Worm (Caenorhabditis elegans) whole organism, L4 larva: ENCODE results near the gene asp-6.

Source experiments
- F26F4.8 ChIP-seq: fragments of 200-800 bp; sonication (Bioruptor generic); conservative IDR thresholded peaks from 2 replicates; pipeline ENCODE4 v1.3.6; 2022; ENCODE audit warnings: missing genetic modification characterization, missing compliant biosample characterization
- F37D6.2 ChIP-seq: sonication (generic microtip); optimal IDR thresholded peaks from 2 replicates; lab custom pipeline; 2016; ENCODE audit warnings: mild to moderate bottlenecking, missing genetic modification characterization, missing compliant biosample characterization
- T20F7.1 ChIP-seq: fragments of 200-800 bp; sonication (Bioruptor generic); optimal IDR thresholded peaks from 2 replicates; lab custom pipeline; 2018; ENCODE audit warnings: mild to moderate bottlenecking, missing genetic modification characterization, missing compliant biosample characterization
- T26A8.4 ChIP-seq: fragments of 200-800 bp; sonication (Bioruptor generic); IDR thresholded peaks from 2 replicates; pipeline ENCODE4 v1.3.6; 2022; ENCODE audit warnings: missing genetic modification characterization, missing compliant biosample characterization
- aha-1 ChIP-seq: fragments of 150-350 bp; peaks from one replicate; lab custom pipeline; 2014; ENCODE audit warnings: missing biosample characterization, missing genetic modification characterization
- arid-1 ChIP-seq: fragments of 200-800 bp; sonication (Bioruptor generic); conservative IDR thresholded peaks from 2 replicates; pipeline ENCODE4 v1.3.6; 2022; ENCODE audit warnings: missing genetic modification reagents, missing genetic modification characterization, missing compliant biosample characterization
- daf-16 ChIP-seq, 3 experiments: sonication (generic microtip); optimal IDR thresholded peaks; 2 replicates each; lab custom pipeline; 2016 to 2017; ENCODE audit warnings: missing genetic modification characterization in 3 of 3, missing genetic modification reagents in 3 of 3, mild to moderate bottlenecking in 2 of 3, missing compliant biosample characterization in 2 of 3, missing biosample characterization in 1 of 3, moderate library complexity in 1 of 3
- dmd-6 ChIP-seq: fragments of 200-800 bp; sonication (Bioruptor generic); IDR thresholded peaks from 2 replicates; pipeline ENCODE4 v1.3.6; 2022; ENCODE audit warnings: missing genetic modification reagents, missing genetic modification characterization, missing compliant biosample characterization
- dmd-9 ChIP-seq: fragments of 200-800 bp; sonication (Bioruptor generic); IDR thresholded peaks from 2 replicates; pipeline ENCODE4 v1.3.6; 2022; ENCODE audit warnings: missing genetic modification reagents, missing genetic modification characterization, missing compliant biosample characterization
- duxl-1 ChIP-seq: sonication (generic microtip); optimal IDR thresholded peaks from 2 replicates; lab custom pipeline; 2016; ENCODE audit warnings: mild to moderate bottlenecking, missing genetic modification characterization, moderate library complexity, missing compliant biosample characterization; ENCODE audit not compliant: poor library complexity
- dve-1 ChIP-seq: sonication (generic microtip); optimal IDR thresholded peaks from 2 replicates; lab custom pipeline; 2017; ENCODE audit warnings: antibody characterized with exemption, mild to moderate bottlenecking, missing genetic modification characterization, missing compliant biosample characterization; ENCODE audit not compliant: insufficient read depth
- gei-8 ChIP-seq: fragments of 200-800 bp; sonication (Bioruptor generic); optimal IDR thresholded peaks from 2 replicates; lab custom pipeline; 2018; ENCODE audit warnings: mild to moderate bottlenecking, missing genetic modification characterization, missing compliant biosample characterization
- hlh-11 ChIP-seq: fragments of 200-800 bp; sonication (Bioruptor generic); optimal IDR thresholded peaks from 2 replicates; lab custom pipeline; 2018; ENCODE audit warnings: mild to moderate bottlenecking, missing genetic modification characterization, missing compliant biosample characterization
- jun-1 ChIP-seq: fragments of 150-350 bp; optimal IDR thresholded peaks from 2 replicates; lab custom pipeline; 2014; ENCODE audit warnings: missing biosample characterization, missing genetic modification reagents, missing genetic modification characterization
- lim-7 ChIP-seq: fragments of 200-800 bp; sonication (Bioruptor generic); IDR thresholded peaks from 2 replicates; pipeline ENCODE4 v1.3.6; 2022; ENCODE audit warnings: missing genetic modification characterization, missing compliant biosample characterization
- lin-1 ChIP-seq: fragments of 200-800 bp; sonication (Bioruptor generic); IDR thresholded peaks from 2 replicates; pipeline ENCODE4 v1.3.6; 2022; ENCODE audit warnings: missing genetic modification reagents, missing genetic modification characterization, missing compliant biosample characterization
- nhr-28 ChIP-seq: fragments of 150-350 bp; optimal IDR thresholded peaks from 2 replicates; lab custom pipeline; 2014; ENCODE audit warnings: missing biosample characterization, missing genetic modification characterization
- nhr-41 ChIP-seq: fragments of 200-800 bp; sonication (Bioruptor generic); IDR thresholded peaks from 2 replicates; pipeline ENCODE4 v1.3.6; 2022; ENCODE audit warnings: missing genetic modification reagents, missing genetic modification characterization, missing compliant biosample characterization
- nhr-77 ChIP-seq: fragments of 150-350 bp; optimal IDR thresholded peaks from 2 replicates; lab custom pipeline; 2014; ENCODE audit warnings: missing biosample characterization, missing genetic modification characterization
- pqm-1 ChIP-seq: sonication (generic microtip); optimal IDR thresholded peaks from 2 replicates; lab custom pipeline; 2017; ENCODE audit warnings: missing biosample characterization, missing genetic modification characterization
- spr-1 ChIP-seq: sonication (generic microtip); optimal IDR thresholded peaks from 2 replicates; lab custom pipeline; 2016; ENCODE audit warnings: mild to moderate bottlenecking, missing genetic modification characterization, missing compliant biosample characterization
- unc-62 ChIP-seq, 3 experiments: fragments of 150-350 bp in 1 of 3; sonication (generic microtip); optimal IDR thresholded peaks in 2 of 3; peaks in 1 of 3; 1 replicate in 1 of 3; 2 replicates in 2 of 3; lab custom pipeline; 2014 to 2017; ENCODE audit warnings: missing biosample characterization in 3 of 3, missing genetic modification characterization in 3 of 3, missing genetic modification reagents in 3 of 3, missing genotype in 1 of 3
- zag-1 ChIP-seq: fragments of 150-350 bp; optimal IDR thresholded peaks from 2 replicates; lab custom pipeline; 2014; ENCODE audit warnings: missing biosample characterization, missing genetic modification characterization

The asp-6 gene

DNA sequence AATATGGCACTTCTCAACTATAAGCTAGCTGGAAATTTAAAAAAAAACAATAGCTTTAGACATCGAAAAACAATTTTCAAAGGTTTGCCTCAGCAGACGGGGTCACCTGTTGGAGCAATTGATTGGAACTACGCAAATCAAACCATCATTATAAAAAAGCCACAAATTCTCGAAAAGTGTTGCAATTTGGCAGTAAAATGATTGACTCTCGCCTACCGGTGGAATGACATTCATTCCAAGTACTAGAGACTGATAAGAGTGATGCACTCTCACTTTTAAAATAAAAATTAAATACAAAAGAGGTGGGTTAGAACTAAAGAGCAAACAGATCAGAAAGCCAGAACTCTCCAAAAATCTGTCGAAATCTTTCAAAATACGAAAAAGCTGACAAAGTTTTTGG lies 16.7 kb upstream of the asp-6 start:
- no peak for TF ChIP-seq arid-1 (GFP tag; lab: Robert Waterston, UW)
- TF ChIP-seq dmd-6, result peak; percentile 58; the same call in 1 of the 2 replicates
- TF ChIP-seq nhr-28 (tag; lab: Kevin White, UChicago), result peak; percentile 26
- TF ChIP-seq, all 104 proteins: peak for 2

DNA sequence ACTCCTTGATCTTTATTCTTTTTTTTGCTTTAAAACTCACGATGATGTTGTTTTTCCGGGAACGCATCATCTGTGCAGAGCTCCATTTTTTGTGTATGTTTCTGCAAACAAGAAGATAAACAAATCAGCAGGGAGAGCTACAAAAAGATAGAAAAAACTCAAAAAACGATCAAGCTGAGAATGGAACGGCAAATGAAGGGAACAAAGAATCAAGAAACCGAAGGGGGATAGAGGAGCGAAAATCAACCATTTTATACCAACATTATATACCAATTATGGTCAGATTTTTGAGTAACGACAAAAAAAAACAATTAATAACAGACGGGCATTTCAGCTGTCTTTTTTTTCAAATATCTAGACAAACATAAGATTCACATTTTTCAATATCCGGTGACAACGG lies 16.1 kb upstream of the asp-6 start, which contains the start of gene slc-17.5:
Gene slc-17.5 (minus strand): TSS at position 101 of the 400 bp plus-strand sequence.
- TF ChIP-seq duxl-1 (tag; lab: Kevin White, UChicago), result no peak
- peak in 1 of 2 experiments; percentile 78 for TF ChIP-seq unc-62 (GFP tag; optimal IDR thresholded peaks at IDR 0.05 in 1 of 2; lab: Kevin White, UChicago)
- no peak for TF ChIP-seq unc-62 (tag; optimal IDR thresholded peaks at IDR 0.05; lab: Kevin White, UChicago)
- no peak for TF ChIP-seq F26F4.8
- TF ChIP-seq T26A8.4 (GFP tag; lab: Robert Waterston, UW), result no peak

DNA sequence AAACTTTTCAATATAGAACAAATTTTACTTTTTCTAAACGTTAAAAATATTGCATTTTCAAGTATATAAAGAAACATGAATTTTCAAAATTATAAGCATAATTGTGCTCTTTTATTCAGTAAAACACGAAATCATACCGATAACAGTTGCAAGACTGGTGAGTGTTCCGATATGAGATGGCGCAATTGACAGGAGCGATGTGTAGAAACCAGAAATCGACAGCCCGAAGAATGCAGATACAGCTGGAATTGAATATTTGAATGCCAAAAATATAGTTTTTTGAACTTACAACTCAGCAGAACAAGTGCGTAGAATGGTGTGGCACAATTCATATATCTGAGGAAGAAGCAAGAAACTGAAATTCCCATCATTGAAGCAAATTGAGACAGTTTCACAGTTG lies 14.2 kb upstream of the asp-6 start:
- peak; percentile 62 for TF ChIP-seq aha-1 (tag; lab: Kevin White, UChicago)
- no peak for TF ChIP-seq lin-1 (GFP tag; lab: Robert Waterston, UW)
- TF ChIP-seq dmd-6, result peak; percentile 16; the same call in 1 of the 2 replicates

DNA sequence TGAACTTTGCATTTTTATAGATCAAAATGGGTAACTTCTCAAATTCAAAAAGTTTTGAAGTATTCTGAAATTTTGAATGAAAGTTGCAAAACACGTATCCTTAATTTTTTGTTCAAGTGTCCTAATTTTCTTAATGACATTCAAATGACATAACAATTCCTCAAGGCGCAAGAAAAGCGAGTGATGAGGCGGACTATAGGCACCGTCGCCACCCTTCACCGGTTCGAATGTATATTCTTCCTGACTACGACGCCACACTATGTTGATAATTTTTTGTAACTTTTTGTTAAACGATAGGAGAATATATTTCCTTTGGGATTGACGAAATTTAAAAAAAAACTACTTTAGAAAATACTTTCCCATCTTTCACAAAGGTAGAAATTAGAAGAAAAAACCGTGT lies 12.9 kb upstream of the asp-6 start:
- TF ChIP-seq jun-1 (tag; lab: Kevin White, UChicago), result no peak
- TF ChIP-seq aha-1 (tag; lab: Kevin White, UChicago), result peak; percentile 81

DNA sequence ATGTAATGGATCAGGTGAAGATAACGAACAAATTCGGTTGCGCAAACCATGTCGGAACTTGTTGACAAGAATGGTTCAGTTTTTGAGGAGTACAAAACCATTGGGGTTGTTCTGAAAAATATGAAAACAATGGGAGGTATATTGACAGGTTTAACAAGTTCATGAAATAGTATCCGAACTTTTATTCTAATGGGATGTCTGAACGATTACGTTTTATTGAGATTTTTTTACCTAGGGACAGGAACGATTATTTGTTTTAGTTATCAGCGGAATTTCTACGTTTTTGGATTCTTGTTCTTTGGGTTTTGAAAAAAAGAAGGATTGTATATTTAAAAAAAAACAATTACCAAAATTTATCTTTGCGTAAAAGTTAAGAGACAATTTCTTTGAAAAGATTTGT lies 12.0 kb upstream of the asp-6 start, which contains the start of gene str-135:
Gene str-135 (minus strand): TSS at position 101 of the 400 bp plus-strand sequence.
- TF ChIP-seq gei-8 (GFP tag; lab: Kevin White, UChicago) (no peak), T20F7.1 (GFP tag; lab: Kevin White, UChicago) (no peak), pqm-1 (tag; lab: Kevin White, UChicago) (no peak), lim-7 (GFP tag; lab: Robert Waterston, UW) (no peak)

DNA sequence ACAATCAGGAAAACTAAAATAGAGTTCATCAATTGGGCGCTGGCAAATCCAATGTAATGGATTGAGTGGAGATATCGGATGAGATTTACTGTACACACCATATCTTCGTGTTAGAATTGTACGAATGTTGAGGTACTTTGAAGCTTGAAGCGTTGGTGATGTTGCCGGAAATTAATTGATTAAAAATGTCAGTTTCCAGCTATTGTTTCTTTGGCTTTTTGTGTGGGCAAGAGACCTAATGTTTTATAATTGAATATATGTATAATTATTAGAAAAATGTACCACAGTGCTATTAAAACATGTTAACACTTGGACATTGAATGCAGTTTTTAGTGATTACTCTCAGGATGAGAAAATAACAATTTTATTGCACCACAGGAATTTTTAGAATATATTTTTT lies 10.1 kb upstream of the asp-6 start, which contains the start of gene str-136:
Gene str-136 (minus strand): TSS at position 101 of the 400 bp plus-strand sequence.
- TF ChIP-seq spr-1 (tag; lab: Kevin White, UChicago) (no peak), unc-62 (GFP tag; optimal IDR thresholded peaks at IDR 0.05 in 1 of 2; lab: Kevin White, UChicago) (peak in 1 of 2 experiments; percentile 9), unc-62 (tag; optimal IDR thresholded peaks at IDR 0.05; lab: Kevin White, UChicago) (no peak)

DNA sequence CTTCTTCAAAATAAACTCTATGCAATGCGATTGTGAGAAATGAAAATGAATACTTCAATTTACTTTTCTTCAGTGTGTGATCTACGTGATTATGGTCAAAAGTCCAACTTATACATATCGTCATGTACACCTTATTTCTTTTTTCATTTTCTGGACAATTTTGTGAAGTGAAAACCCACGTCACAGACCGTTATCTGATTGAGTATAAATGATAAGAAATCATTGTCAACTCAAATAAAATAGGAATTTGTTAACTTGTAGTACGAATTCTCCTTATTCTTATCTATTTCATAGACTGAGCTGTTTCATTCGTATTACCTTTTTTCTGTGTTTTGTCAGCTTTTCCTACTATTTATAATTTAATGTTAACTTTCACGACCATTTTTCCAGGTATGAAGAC lies 3.3 kb upstream of the asp-6 start, which contains the start of gene asp-5:
Gene asp-5 (plus strand): TSS at position 391 of the 400 bp plus-strand sequence.
- TF ChIP-seq pqm-1 (tag; lab: Kevin White, UChicago) (peak; percentile 71), dmd-9 (no peak), nhr-41 (no peak), dve-1 (tag; lab: Kevin White, UChicago) (peak; percentile 59), nhr-28 (tag; lab: Kevin White, UChicago) (peak; percentile 57), zag-1 (no peak), dmd-6 (peak; percentile 26; the same call in 1 of the 2 replicates), nhr-77 (tag; lab: Kevin White, UChicago) (peak; percentile 42), aha-1 (tag; lab: Kevin White, UChicago) (peak; percentile 69), hlh-11 (tag; lab: Kevin White, UChicago) (peak; percentile 41), daf-16 (GFP tag; optimal IDR thresholded peaks at IDR 0.05; lab: Kevin White, UChicago) (no peak), daf-16 (tag; optimal IDR thresholded peaks at IDR 0.05; lab: Kevin White, UChicago) (peak; percentile 62)
- TF ChIP-seq, all 104 proteins: peak for 8

DNA sequence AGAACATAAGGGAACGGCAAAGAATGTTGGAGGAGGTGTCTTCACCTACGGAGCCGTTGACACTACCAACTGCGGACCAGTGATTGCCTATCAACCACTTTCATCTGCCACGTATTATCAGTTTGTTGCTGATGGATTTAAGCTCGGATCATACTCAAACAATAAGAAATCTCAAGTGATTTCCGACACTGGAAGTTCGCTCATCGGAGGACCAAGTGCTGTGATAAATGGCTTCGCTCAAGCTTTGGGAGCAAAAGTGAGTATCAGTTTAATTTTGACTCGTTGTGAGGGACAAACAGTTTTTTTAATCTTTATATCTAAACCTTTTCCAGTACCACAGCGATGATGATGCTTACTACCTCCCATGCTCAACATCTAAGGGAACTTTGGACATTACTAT lies 2.7 kb upstream of the asp-6 start:
- TF ChIP-seq F37D6.2 (tag; lab: Kevin White, UChicago), result no peak
- peak in 1 of 2 experiments; percentile 94 for TF ChIP-seq unc-62 (GFP tag; optimal IDR thresholded peaks at IDR 0.05 in 1 of 2; lab: Kevin White, UChicago)
- no peak for TF ChIP-seq unc-62 (tag; optimal IDR thresholded peaks at IDR 0.05; lab: Kevin White, UChicago)
